Worm (Caenorhabditis elegans) whole organism, L3 larva: Measurements from ENCODE around the gene dkf-2.

Experiments
- ama-1 ChIP-seq: fragments of 150-350 bp; optimal IDR thresholded peaks from 2 replicates; lab custom pipeline; 2018
- lin-39 ChIP-seq: fragments of 150-350 bp; optimal IDR thresholded peaks from 2 replicates; lab custom pipeline; 2018; ENCODE audit warnings: missing biosample characterization, missing genetic modification reagents, missing genetic modification characterization
- nhr-77 ChIP-seq: fragments of 150-350 bp; optimal IDR thresholded peaks from 2 replicates; lab custom pipeline; 2014; ENCODE audit warnings: missing biosample characterization, missing genetic modification characterization
- pha-4 ChIP-seq: fragments of 150-350 bp; optimal IDR thresholded peaks from 2 replicates; lab custom pipeline; 2014; ENCODE audit warnings: missing biosample characterization, missing genetic modification reagents, missing genetic modification characterization

DNA sequence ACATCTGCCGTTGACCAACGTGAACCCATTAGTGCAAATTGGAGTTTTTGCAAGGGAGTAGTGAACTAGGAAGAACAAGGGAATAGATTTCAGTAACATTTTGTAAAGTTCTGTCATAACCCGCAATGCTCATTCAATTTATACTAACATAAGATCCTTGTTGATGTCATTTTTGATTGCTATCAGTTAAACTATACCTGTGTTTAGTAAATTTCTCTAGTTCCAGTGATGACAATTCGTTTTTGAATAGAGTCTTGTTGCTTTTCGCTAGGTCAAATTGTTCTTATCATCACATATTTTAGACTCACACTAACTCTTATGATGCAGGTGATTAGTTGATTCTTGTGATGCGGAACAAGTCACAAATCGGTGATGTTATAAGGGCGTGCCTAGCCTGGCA, 40.9 kb upstream of the dkf-2 start, which contains the start of gene clec-9:
- no peak for TF ChIP-seq pha-4 (tag; lab: Kevin White, UChicago)
- no peak for TF ChIP-seq nhr-77 (tag; lab: Kevin White, UChicago)
- TF ChIP-seq lin-39 (tag; lab: Kevin White, UChicago), result no peak
- TF ChIP-seq ama-1 (lab: Kevin White, UChicago), result no peak
